Worm (Caenorhabditis elegans): ENCODE data around the gene C17C3.3.

ce11 chrII:5578714-5579113 lies 17.2 kb downstream of the C17C3.3 start:
- TF ChIP-seq pqm-1 (tag; optimal IDR thresholded peaks at IDR 0.05) (no peak), ama-1 (optimal IDR thresholded peaks at IDR 0.05) (no peak), snpc-4 (tag; optimal IDR thresholded peaks at IDR 0.05) (no peak), zag-1 (tag; optimal IDR thresholded peaks at IDR 0.05) (no peak), pha-4 (tag; optimal IDR thresholded peaks at IDR 0.05) (no peak)

Data from whole organism, L3 larva.